Worm (Caenorhabditis elegans) whole organism, L4 larva: ENCODE results near the gene ZK418.7.
A peak's percentile ranks its signal among the peaks of the same experiment; 100 is the strongest.

ENCODE experiments used
- D1046.2 ChIP-seq: fragments of 200-800 bp; sonication (Bioruptor generic); IDR thresholded peaks from 2 replicates; pipeline ENCODE4 v1.3.6; 2022; ENCODE audit warnings: missing genetic modification characterization, missing compliant biosample characterization
- F10B5.3 ChIP-seq: sonication (generic microtip); optimal IDR thresholded peaks from 2 replicates; lab custom pipeline; 2016; ENCODE audit warnings: mild to moderate bottlenecking, missing genetic modification characterization, missing compliant biosample characterization
- F26F4.8 ChIP-seq: fragments of 200-800 bp; sonication (Bioruptor generic); conservative IDR thresholded peaks from 2 replicates; pipeline ENCODE4 v1.3.6; 2022; ENCODE audit warnings: missing genetic modification characterization, missing compliant biosample characterization
- F37D6.2 ChIP-seq: sonication (generic microtip); optimal IDR thresholded peaks from 2 replicates; lab custom pipeline; 2016; ENCODE audit warnings: mild to moderate bottlenecking, missing genetic modification characterization, missing compliant biosample characterization
- T20F7.1 ChIP-seq: fragments of 200-800 bp; sonication (Bioruptor generic); optimal IDR thresholded peaks from 2 replicates; lab custom pipeline; 2018; ENCODE audit warnings: mild to moderate bottlenecking, missing genetic modification characterization, missing compliant biosample characterization
- Y105C5A.15 ChIP-seq: fragments of 200-800 bp; sonication (Bioruptor generic); IDR thresholded peaks from 2 replicates; pipeline ENCODE4 v1.3.6; 2022; ENCODE audit warnings: missing genetic modification characterization, missing compliant biosample characterization
- aha-1 ChIP-seq: fragments of 150-350 bp; peaks from one replicate; lab custom pipeline; 2014; ENCODE audit warnings: missing biosample characterization, missing genetic modification characterization
- ama-1 ChIP-seq: fragments of 150-350 bp; optimal IDR thresholded peaks from 2 replicates; lab custom pipeline; 2014; ENCODE audit warnings: inconsistent platforms, mixed read lengths
- arid-1 ChIP-seq: fragments of 200-800 bp; sonication (Bioruptor generic); conservative IDR thresholded peaks from 2 replicates; pipeline ENCODE4 v1.3.6; 2022; ENCODE audit warnings: missing genetic modification reagents, missing genetic modification characterization, missing compliant biosample characterization
- ceh-20 ChIP-seq: fragments of 200-800 bp; sonication (Bioruptor generic); IDR thresholded peaks from 2 replicates; pipeline ENCODE4 v1.3.6; 2022; ENCODE audit warnings: missing genetic modification reagents, missing genetic modification characterization, missing compliant biosample characterization
- ceh-62 ChIP-seq: sonication (generic microtip); optimal IDR thresholded peaks from 2 replicates; lab custom pipeline; 2017; ENCODE audit warnings: missing biosample characterization, missing genetic modification characterization
- daf-16 ChIP-seq, 3 experiments: sonication (generic microtip); optimal IDR thresholded peaks; 2 replicates each; lab custom pipeline; 2016 to 2017; ENCODE audit warnings: missing genetic modification characterization in 3 of 3, missing genetic modification reagents in 3 of 3, mild to moderate bottlenecking in 2 of 3, missing compliant biosample characterization in 2 of 3, missing biosample characterization in 1 of 3, moderate library complexity in 1 of 3
- dmd-6 ChIP-seq: fragments of 200-800 bp; sonication (Bioruptor generic); IDR thresholded peaks from 2 replicates; pipeline ENCODE4 v1.3.6; 2022; ENCODE audit warnings: missing genetic modification reagents, missing genetic modification characterization, missing compliant biosample characterization
- dpl-1 ChIP-seq: fragments of 150-350 bp; optimal IDR thresholded peaks from 2 replicates; lab custom pipeline; 2014; ENCODE audit warnings: missing biosample characterization, missing genetic modification reagents, missing genetic modification characterization
- duxl-1 ChIP-seq: sonication (generic microtip); optimal IDR thresholded peaks from 2 replicates; lab custom pipeline; 2016; ENCODE audit warnings: mild to moderate bottlenecking, missing genetic modification characterization, moderate library complexity, missing compliant biosample characterization; ENCODE audit not compliant: poor library complexity
- dve-1 ChIP-seq: sonication (generic microtip); optimal IDR thresholded peaks from 2 replicates; lab custom pipeline; 2017; ENCODE audit warnings: antibody characterized with exemption, mild to moderate bottlenecking, missing genetic modification characterization, missing compliant biosample characterization; ENCODE audit not compliant: insufficient read depth
- egl-27 ChIP-seq: sonication (generic microtip); optimal IDR thresholded peaks from 3 replicates; lab custom pipeline; 2017; ENCODE audit warnings: missing biosample characterization, missing genetic modification reagents, missing genetic modification characterization
- egl-43 ChIP-seq: fragments of 200-800 bp; sonication (Bioruptor generic); IDR thresholded peaks from 2 replicates; pipeline ENCODE4 v1.3.6; 2022; ENCODE audit warnings: missing genetic modification reagents, missing genetic modification characterization, missing compliant biosample characterization
- fos-1 ChIP-seq: fragments of 150-350 bp; optimal IDR thresholded peaks from 2 replicates; lab custom pipeline; 2014; ENCODE audit warnings: missing biosample characterization, missing genetic modification characterization
- hif-1 ChIP-seq, 2 experiments: sonication (generic microtip); optimal IDR thresholded peaks; 2 replicates each; lab custom pipeline; 2016 to 2017; ENCODE audit warnings: missing compliant biosample characterization in 2 of 2, missing genetic modification characterization in 2 of 2, missing genetic modification reagents in 2 of 2, missing genotype in 2 of 2, mild to moderate bottlenecking in 1 of 2
- hlh-11 ChIP-seq: fragments of 200-800 bp; sonication (Bioruptor generic); optimal IDR thresholded peaks from 2 replicates; lab custom pipeline; 2018; ENCODE audit warnings: mild to moderate bottlenecking, missing genetic modification characterization, missing compliant biosample characterization
- hlh-30 ChIP-seq: sonication (generic microtip); optimal IDR thresholded peaks from 2 replicates; lab custom pipeline; 2017; ENCODE audit warnings: antibody characterized with exemption, mild to moderate bottlenecking, missing genetic modification characterization, missing compliant biosample characterization; ENCODE audit not compliant: insufficient read depth
- lim-7 ChIP-seq: fragments of 200-800 bp; sonication (Bioruptor generic); IDR thresholded peaks from 2 replicates; pipeline ENCODE4 v1.3.6; 2022; ENCODE audit warnings: missing genetic modification characterization, missing compliant biosample characterization
- lin-29 ChIP-seq: fragments of 200-800 bp; sonication (Bioruptor generic); IDR thresholded peaks from 2 replicates; pipeline ENCODE4 v1.3.6; 2022; ENCODE audit warnings: missing genetic modification reagents, missing genetic modification characterization, missing compliant biosample characterization
- lin-39 ChIP-seq: fragments of 150-350 bp; optimal IDR thresholded peaks from 2 replicates; lab custom pipeline; 2014; ENCODE audit warnings: missing biosample characterization, missing genetic modification reagents, missing genetic modification characterization
- lir-3 ChIP-seq: sonication (generic microtip); optimal IDR thresholded peaks from 2 replicates; lab custom pipeline; 2016; ENCODE audit warnings: mild to moderate bottlenecking, missing genetic modification characterization, missing compliant biosample characterization
- lsy-2 ChIP-seq, 2 experiments: fragments of 150-350 bp in 1 of 2; sonication (generic microtip) in 1 of 2; optimal IDR thresholded peaks; 2 replicates each; lab custom pipeline; 2014 to 2017; ENCODE audit warnings: missing biosample characterization in 2 of 2, missing genetic modification characterization in 2 of 2
- mep-1 ChIP-seq: fragments of 150-350 bp; sonication (generic microtip); optimal IDR thresholded peaks from 3 replicates; lab custom pipeline; 2014; ENCODE audit warnings: missing biosample characterization, missing genetic modification characterization
- mes-2 ChIP-seq: sonication (generic microtip); optimal IDR thresholded peaks from 2 replicates; lab custom pipeline; 2016; ENCODE audit warnings: missing genotype, mild to moderate bottlenecking, missing genetic modification characterization, missing compliant biosample characterization; ENCODE audit not compliant: poor library complexity, severe bottlenecking
- nhr-10 ChIP-seq: fragments of 150-350 bp; optimal IDR thresholded peaks from 2 replicates; lab custom pipeline; 2014; ENCODE audit warnings: missing biosample characterization, missing genetic modification characterization
- nhr-102 ChIP-seq: sonication (generic microtip); optimal IDR thresholded peaks from 2 replicates; lab custom pipeline; 2016; ENCODE audit warnings: mild to moderate bottlenecking, missing genetic modification characterization, moderate library complexity, missing compliant biosample characterization
- nhr-28 ChIP-seq: fragments of 150-350 bp; optimal IDR thresholded peaks from 2 replicates; lab custom pipeline; 2014; ENCODE audit warnings: missing biosample characterization, missing genetic modification characterization
- nhr-77 ChIP-seq: fragments of 150-350 bp; optimal IDR thresholded peaks from 2 replicates; lab custom pipeline; 2014; ENCODE audit warnings: missing biosample characterization, missing genetic modification characterization
- php-3 ChIP-seq: fragments of 200-800 bp; sonication (Bioruptor generic); IDR thresholded peaks from 2 replicates; pipeline ENCODE4 v1.3.6; 2022; ENCODE audit warnings: missing genetic modification reagents, missing genetic modification characterization, missing compliant biosample characterization
- pqm-1 ChIP-seq: sonication (generic microtip); optimal IDR thresholded peaks from 2 replicates; lab custom pipeline; 2017; ENCODE audit warnings: missing biosample characterization, missing genetic modification characterization
- sdz-12 ChIP-seq: fragments of 200-800 bp; sonication (Bioruptor generic); optimal IDR thresholded peaks from 2 replicates; lab custom pipeline; 2018; ENCODE audit warnings: mild to moderate bottlenecking, missing genetic modification characterization, missing compliant biosample characterization
- set-16 ChIP-seq: fragments of 200-800 bp; sonication (Bioruptor generic); IDR thresholded peaks from 2 replicates; pipeline ENCODE4 v1.3.6; 2022; ENCODE audit warnings: missing genetic modification reagents, missing genetic modification characterization, missing compliant biosample characterization
- snpc-1.2 ChIP-seq: fragments of 200-800 bp; sonication (Bioruptor generic); IDR thresholded peaks from 2 replicates; pipeline ENCODE4 v1.3.6; 2022; ENCODE audit warnings: missing genetic modification reagents, missing genetic modification characterization, missing compliant biosample characterization
- unc-39 ChIP-seq: sonication (generic microtip); optimal IDR thresholded peaks from 2 replicates; lab custom pipeline; 2017; ENCODE audit warnings: missing biosample characterization, missing genetic modification characterization
- unc-62 ChIP-seq, 3 experiments: fragments of 150-350 bp in 1 of 3; sonication (generic microtip); optimal IDR thresholded peaks in 2 of 3; peaks in 1 of 3; 1 replicate in 1 of 3; 2 replicates in 2 of 3; lab custom pipeline; 2014 to 2017; ENCODE audit warnings: missing biosample characterization in 3 of 3, missing genetic modification characterization in 3 of 3, missing genetic modification reagents in 3 of 3, missing genotype in 1 of 3
- vab-7 ChIP-seq: fragments of 200-800 bp; sonication (Bioruptor generic); IDR thresholded peaks from 2 replicates; pipeline ENCODE4 v1.3.6; 2022; ENCODE audit warnings: missing genetic modification reagents, missing genetic modification characterization, missing compliant biosample characterization
- ztf-7 ChIP-seq: fragments of 150-350 bp; optimal IDR thresholded peaks from 2 replicates; lab custom pipeline; 2014; ENCODE audit warnings: missing biosample characterization, missing genetic modification characterization

ZK418.7 gene

ce11 chrIII:7080689-7081088 lies at the start of gene ZK418.7:
ZK418.7 (minus strand) TSS chrIII:7080789.
- TF ChIP-seq lin-39 (tag; lab: Kevin White, UChicago) (no peak), sdz-12 (GFP tag; lab: Kevin White, UChicago) (no peak), mep-1 (no peak), T20F7.1 (GFP tag; lab: Kevin White, UChicago) (no peak), nhr-102 (tag; lab: Kevin White, UChicago) (no peak), ceh-20 (no peak), ceh-62 (no peak), D1046.2 (no peak), lin-29 (GFP tag; lab: Robert Waterston, UW) (no peak)

ce11 chrIII:7128601-7129000 lies 48.0 kb upstream of the ZK418.7 start, which contains the start of gene viro-2:
viro-2 (plus strand) TSS chrIII:7128901.
- TF ChIP-seq dmd-6 (GFP tag; lab: Robert Waterston, UW) = peak; percentile 50

- no peak for TF ChIP-seq unc-39
- no peak for TF ChIP-seq F37D6.2 (tag; lab: Kevin White, UChicago)
- no peak for TF ChIP-seq lin-39 (tag; lab: Kevin White, UChicago)
- TF ChIP-seq, all 104 proteins: peak for 0
Measured at ce11 chrIII:7124364-7124763, 43.8 kb upstream of the ZK418.7 start, which contains the start of gene B0280.2. B0280.2 (plus strand) TSS chrIII:7124664.

ce11 chrIII:7122860-7123259 lies 42.3 kb upstream of the ZK418.7 start, which contains the start of the genes B0280.9 and rpia-1:
B0280.9 (minus strand) TSS chrIII:7122895.
rpia-1 (plus strand) TSS chrIII:7123128.
- TF ChIP-seq set-16 (no peak), mes-2 (tag; lab: Kevin White, UChicago) (peak; percentile 44), ztf-7 (tag; lab: Kevin White, UChicago) (peak; percentile 5), lir-3 (tag; lab: Kevin White, UChicago) (no peak), unc-62 (GFP tag; optimal IDR thresholded peaks at IDR 0.05 in 1 of 2; lab: Kevin White, UChicago) (peak in 1 of 2 experiments; percentile 73), unc-62 (tag; optimal IDR thresholded peaks at IDR 0.05; lab: Kevin White, UChicago) (no peak), lsy-2 (tag; optimal IDR thresholded peaks at IDR 0.05; lab: Kevin White, UChicago) (peak; percentile 42 to 96), dpl-1 (GFP tag; lab: Kevin White, UChicago) (peak; percentile 6), hlh-11 (tag; lab: Kevin White, UChicago) (peak; percentile 40), Y105C5A.15 (GFP tag; lab: Robert Waterston, UW) (no peak), pqm-1 (peak; percentile 23), mep-1 (peak; percentile 25), dve-1 (tag; lab: Kevin White, UChicago) (peak; percentile 52), aha-1 (peak; percentile 79), nhr-28 (tag; lab: Kevin White, UChicago) (peak; percentile 6), daf-16 (GFP tag; optimal IDR thresholded peaks at IDR 0.05; lab: Kevin White, UChicago) (no peak), daf-16 (tag; optimal IDR thresholded peaks at IDR 0.05; lab: Kevin White, UChicago) (peak; percentile 72), nhr-10 (peak; percentile 16), egl-43 (GFP tag; lab: Robert Waterston, UW) (no peak), egl-27 (no peak), lin-39 (tag; lab: Kevin White, UChicago) (no peak), nhr-77 (tag; lab: Kevin White, UChicago) (peak; percentile 41)

DNA sequence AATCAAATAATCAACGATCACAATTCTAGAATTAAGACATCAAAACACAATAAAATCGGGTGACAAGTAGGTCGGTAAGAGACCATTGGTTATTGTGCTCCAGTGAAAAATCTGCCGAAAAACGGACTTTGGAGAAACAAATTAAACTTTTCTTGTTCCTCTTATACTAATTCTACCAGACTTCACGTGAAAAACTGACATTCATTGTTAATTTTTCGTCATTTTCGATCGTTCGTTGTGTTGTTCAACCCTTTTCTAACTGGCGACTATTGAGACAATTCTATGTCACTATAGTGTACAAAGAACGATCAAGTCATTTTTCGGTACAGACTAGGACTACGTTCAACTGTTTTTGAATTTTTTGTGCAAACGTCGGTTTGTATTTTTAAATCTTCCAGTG lies 39.9 kb upstream of the ZK418.7 start:
- no peak for TF ChIP-seq fos-1 (tag; lab: Kevin White, UChicago)
- TF ChIP-seq lsy-2 (tag; optimal IDR thresholded peaks at IDR 0.05; lab: Kevin White, UChicago) = peak in 1 of 2 experiments; percentile 66
- TF ChIP-seq duxl-1 (tag; lab: Kevin White, UChicago) = peak; percentile 16
- TF ChIP-seq arid-1 (GFP tag; lab: Robert Waterston, UW) = 0 out of 2 replicates have a peak, but pooled peaks have one; percentile 14
- TF ChIP-seq ztf-7 (tag; lab: Kevin White, UChicago) = peak; percentile 31
- TF ChIP-seq vab-7 (GFP tag; lab: Robert Waterston, UW) = no peak
- peak; percentile 33 for TF ChIP-seq nhr-10
- peak; percentile 40 for TF ChIP-seq mep-1
- no peak for TF ChIP-seq hif-1 (tag; optimal IDR thresholded peaks at IDR 0.05; lab: Kevin White, UChicago)
- TF ChIP-seq snpc-1.2 (GFP tag; lab: Robert Waterston, UW) = no peak
- TF ChIP-seq mes-2 (tag; lab: Kevin White, UChicago) = peak; percentile 45
- TF ChIP-seq hlh-30 (tag; lab: Kevin White, UChicago) = peak; percentile 37
- TF ChIP-seq F26F4.8 = no peak
- no peak for TF ChIP-seq daf-16 (GFP tag; optimal IDR thresholded peaks at IDR 0.05; lab: Kevin White, UChicago)
- TF ChIP-seq daf-16 (tag; optimal IDR thresholded peaks at IDR 0.05; lab: Kevin White, UChicago) = peak; percentile 61
- TF ChIP-seq F10B5.3 = no peak
- peak; percentile 27 for TF ChIP-seq hlh-11 (tag; lab: Kevin White, UChicago)
- no peak for TF ChIP-seq php-3 (GFP tag; lab: Robert Waterston, UW)
- TF ChIP-seq ama-1 (lab: Kevin White, UChicago) = peak; percentile 59
- TF ChIP-seq lim-7 (GFP tag; lab: Robert Waterston, UW) = no peak
